Fruit fly (Drosophila melanogaster) whole organism, embryonic: ENCODE measurements around the gene yl.

Experiments used
- Antp ChIP-seq: fragments of 200-800 bp; sonication (Bioruptor generic); optimal IDR thresholded peaks from 3 replicates; lab custom pipeline; 2016; ENCODE audit warnings: missing biosample characterization, missing genetic modification characterization
- CG10979 ChIP-seq: fragments of 200-800 bp; sonication (Bioruptor generic); optimal IDR thresholded peaks from 2 replicates; lab custom pipeline; 2018; ENCODE audit warnings: missing biosample characterization, mild to moderate bottlenecking, missing genetic modification characterization, moderate library complexity
- CG11398 ChIP-seq: fragments of 200-800 bp; sonication (Bioruptor generic); optimal IDR thresholded peaks from 2 replicates; lab custom pipeline; 2016; ENCODE audit warnings: missing biosample characterization, missing genetic modification characterization
- CG11504 ChIP-seq: fragments of 200-800 bp; sonication (Bioruptor generic); optimal IDR thresholded peaks from 3 replicates; lab custom pipeline; 2019; ENCODE audit warnings: missing biosample characterization, mild to moderate bottlenecking, missing genetic modification characterization, moderate library complexity
- CG11723 ChIP-seq: fragments of 200-800 bp; sonication (Bioruptor generic); optimal IDR thresholded peaks from 2 replicates; lab custom pipeline; 2017; ENCODE audit warnings: missing biosample characterization, mild to moderate bottlenecking, missing genetic modification characterization
- CG12104 ChIP-seq: fragments of 200-800 bp; sonication (Bioruptor generic); optimal IDR thresholded peaks from 3 replicates; lab custom pipeline; 2016; ENCODE audit warnings: missing biosample characterization, missing genetic modification characterization
- CG14441 ChIP-seq: fragments of 200-800 bp; sonication (Bioruptor generic); IDR thresholded peaks from 2 replicates; pipeline ENCODE4 v1.3.6; 2022; ENCODE audit warnings: missing biosample characterization, missing genetic modification characterization
- CG14667 ChIP-seq: fragments of 200-800 bp; sonication (Bioruptor generic); IDR thresholded peaks from 2 replicates; pipeline ENCODE4 v1.3.6; 2022; ENCODE audit warnings: missing biosample characterization, missing genetic modification characterization
- CG15011 ChIP-seq: fragments of 200-800 bp; sonication (Bioruptor generic); optimal IDR thresholded peaks from 3 replicates; lab custom pipeline; 2018; ENCODE audit warnings: missing biosample characterization, mild to moderate bottlenecking, missing genetic modification characterization
- CG2199 ChIP-seq: fragments of 200-800 bp; sonication (Bioruptor generic); IDR thresholded peaks from 3 replicates; pipeline ENCODE4 v1.3.6; 2022; ENCODE audit warnings: missing biosample characterization, missing genetic modification characterization
- CG30020 ChIP-seq: fragments of 200-800 bp; optimal IDR thresholded peaks from 2 replicates; lab custom pipeline; 2019; ENCODE audit warnings: missing biosample characterization, mild to moderate bottlenecking, missing genetic modification characterization, moderate library complexity
- CG34224 ChIP-seq: fragments of 200-800 bp; sonication (Bioruptor generic); IDR thresholded peaks from 3 replicates; pipeline ENCODE4 v1.3.6; 2022; ENCODE audit warnings: missing biosample characterization, missing genetic modification characterization; ENCODE audit not compliant: partially characterized antibody
- CG3847 ChIP-seq: fragments of 200-800 bp; sonication (Bioruptor generic); IDR thresholded peaks from 2 replicates; pipeline ENCODE4 v1.3.6; 2022; ENCODE audit warnings: missing biosample characterization, missing genetic modification characterization
- CG4282 ChIP-seq: fragments of 200-800 bp; sonication (Bioruptor generic); optimal IDR thresholded peaks from 2 replicates; lab custom pipeline; 2016; ENCODE audit warnings: missing biosample characterization, missing genetic modification characterization
- CG4328 ChIP-seq: fragments of 200-800 bp; sonication (Bioruptor generic); optimal IDR thresholded peaks from 3 replicates; lab custom pipeline; 2017; ENCODE audit warnings: missing biosample characterization, missing genetic modification reagents, missing genetic modification characterization
- CG4707 ChIP-seq: fragments of 200-800 bp; sonication (Bioruptor generic); optimal IDR thresholded peaks from 2 replicates; lab custom pipeline; 2018; ENCODE audit warnings: missing biosample characterization, mild to moderate bottlenecking, missing genetic modification characterization, moderate library complexity
- CG4820 ChIP-seq: fragments of 200-800 bp; sonication (Bioruptor generic); optimal IDR thresholded peaks from 3 replicates; lab custom pipeline; 2016; ENCODE audit warnings: missing biosample characterization, missing genetic modification characterization
- CG6175 ChIP-seq: fragments of 200-800 bp; sonication (Bioruptor generic); IDR thresholded peaks from 3 replicates; pipeline ENCODE4 v1.3.6; 2022; ENCODE audit warnings: missing biosample characterization, missing genetic modification characterization
- CG8281 ChIP-seq: fragments of 200-800 bp; sonication (Bioruptor generic); optimal IDR thresholded peaks from 2 replicates; lab custom pipeline; 2018; ENCODE audit warnings: missing biosample characterization, mild to moderate bottlenecking, missing genetic modification characterization, moderate library complexity
- CG8388 ChIP-seq: fragments of 200-800 bp; sonication (Bioruptor generic); optimal IDR thresholded peaks from 2 replicates; lab custom pipeline; 2019; ENCODE audit warnings: missing biosample characterization, mild to moderate bottlenecking, missing genetic modification characterization, moderate library complexity
- Dek ChIP-seq: fragments of 200-800 bp; sonication (Bioruptor generic); optimal IDR thresholded peaks from 3 replicates; lab custom pipeline; 2019; ENCODE audit warnings: missing biosample characterization, mild to moderate bottlenecking, missing genetic modification characterization, moderate library complexity
- Dll ChIP-seq: fragments of 200-800 bp; sonication (Bioruptor generic); IDR thresholded peaks from 4 replicates; pipeline ENCODE4 v1.3.6; 2022; ENCODE audit warnings: missing biosample characterization, missing genetic modification characterization; ENCODE audit not compliant: partially characterized antibody
- E2f1 ChIP-seq: fragments of 200-800 bp; sonication (Bioruptor generic); IDR thresholded peaks from 2 replicates; pipeline ENCODE4 v1.3.6; 2022; ENCODE audit warnings: missing biosample characterization, missing genetic modification characterization
- Mad ChIP-seq: fragments of 200-800 bp; sonication (Bioruptor generic); optimal IDR thresholded peaks from 2 replicates; lab custom pipeline; 2016; ENCODE audit warnings: missing biosample characterization, missing genetic modification characterization
- NFAT ChIP-seq: fragments of 200-800 bp; sonication (Bioruptor generic); IDR thresholded peaks from 2 replicates; pipeline ENCODE4 v1.3.6; 2022; ENCODE audit warnings: missing biosample characterization, missing genetic modification characterization
- Nf-YA ChIP-seq: fragments of 200-800 bp; sonication (Bioruptor generic); IDR thresholded peaks from 2 replicates; pipeline ENCODE4 v1.3.6; 2022; ENCODE audit warnings: missing biosample characterization, missing genetic modification characterization
- Opbp ChIP-seq: fragments of 200-800 bp; sonication (Bioruptor generic); IDR thresholded peaks from 3 replicates; pipeline ENCODE4 v1.3.6; 2022; ENCODE audit warnings: missing biosample characterization, missing genetic modification characterization; ENCODE audit not compliant: partially characterized antibody
- Sry-δ ChIP-seq: fragments of 200-800 bp; sonication (Bioruptor generic); optimal IDR thresholded peaks from 2 replicates; lab custom pipeline; 2016; ENCODE audit warnings: missing biosample characterization, missing genetic modification characterization
- Ssrp ChIP-seq: fragments of 200-800 bp; sonication (Bioruptor generic); optimal IDR thresholded peaks from 2 replicates; lab custom pipeline; 2018; ENCODE audit warnings: missing biosample characterization, mild to moderate bottlenecking, missing genetic modification characterization, moderate library complexity
- Usf ChIP-seq: fragments of 200-800 bp; sonication (Bioruptor generic); optimal IDR thresholded peaks from 2 replicates; lab custom pipeline; 2017; ENCODE audit warnings: missing genotype, missing biosample characterization, missing genetic modification characterization
- ap ChIP-seq: fragments of 200-800 bp; sonication (Bioruptor generic); IDR thresholded peaks from 2 replicates; pipeline ENCODE4 v1.3.6; 2022; ENCODE audit warnings: missing biosample characterization, missing genetic modification characterization
- br ChIP-seq: fragments of >200 bp; optimal IDR thresholded peaks from 2 replicates; lab custom pipeline; 2017
- bsh ChIP-seq, 2 experiments: fragments of 200-800 bp; sonication (Bioruptor generic); optimal IDR thresholded peaks; 2 replicates each; lab custom pipeline; 2017 to 2018; ENCODE audit warnings: mild to moderate bottlenecking in 2 of 2, missing biosample characterization in 2 of 2, missing genetic modification characterization in 2 of 2, moderate library complexity in 1 of 2
- caup ChIP-seq: fragments of 200-800 bp; sonication (Bioruptor generic); optimal IDR thresholded peaks from 3 replicates; lab custom pipeline; 2017; ENCODE audit warnings: missing biosample characterization, mild to moderate bottlenecking, missing genetic modification characterization, moderate library complexity; ENCODE audit not compliant: severe bottlenecking
- corto ChIP-seq: fragments of 200-800 bp; sonication (Bioruptor generic); optimal IDR thresholded peaks from 2 replicates; lab custom pipeline; 2016; ENCODE audit warnings: missing biosample characterization, mild to moderate bottlenecking, missing genetic modification characterization, moderate library complexity
- cwo ChIP-seq: fragments of 200-800 bp; sonication (Bioruptor generic); optimal IDR thresholded peaks from 3 replicates; lab custom pipeline; 2017; ENCODE audit warnings: missing biosample characterization, missing genetic modification characterization, mild to moderate bottlenecking, moderate library complexity, missing genetic modification reagents
- dmrt11E ChIP-seq: fragments of 200-800 bp; sonication (Bioruptor generic); optimal IDR thresholded peaks from 3 replicates; lab custom pipeline; 2018; ENCODE audit warnings: missing biosample characterization, mild to moderate bottlenecking, missing genetic modification characterization, moderate library complexity
- ems ChIP-seq: fragments of 200-800 bp; sonication (Bioruptor generic); optimal IDR thresholded peaks from 3 replicates; lab custom pipeline; 2016; ENCODE audit warnings: missing biosample characterization, missing genetic modification characterization
- en ChIP-seq: fragments of 200-800 bp; sonication (Bioruptor generic); optimal IDR thresholded peaks from 2 replicates; lab custom pipeline; 2016; ENCODE audit warnings: missing biosample characterization, missing genetic modification characterization
- gro ChIP-seq: fragments of 200-800 bp; sonication (Bioruptor generic); optimal IDR thresholded peaks from 2 replicates; lab custom pipeline; 2016; ENCODE audit warnings: missing biosample characterization, missing genetic modification characterization
- gsb ChIP-seq: fragments of 200-800 bp; sonication (Bioruptor generic); IDR thresholded peaks from 2 replicates; pipeline ENCODE4 v1.3.6; 2022; ENCODE audit warnings: missing biosample characterization, missing genetic modification characterization
- hbn ChIP-seq: fragments of 200-800 bp; sonication (Bioruptor generic); IDR thresholded peaks from 2 replicates; pipeline ENCODE4 v1.3.6; 2022; ENCODE audit warnings: missing biosample characterization, missing genetic modification characterization; ENCODE audit not compliant: partially characterized antibody
- lilli ChIP-seq: fragments of 200-800 bp; sonication (Bioruptor generic); optimal IDR thresholded peaks from 3 replicates; lab custom pipeline; 2016; ENCODE audit warnings: missing biosample characterization, missing genetic modification characterization
- mam ChIP-seq: fragments of 200-800 bp; sonication (Bioruptor generic); optimal IDR thresholded peaks from 3 replicates; lab custom pipeline; 2016; ENCODE audit warnings: missing biosample characterization, missing genetic modification characterization
- pho ChIP-seq: fragments of 200-800 bp; sonication (Bioruptor generic); optimal IDR thresholded peaks from 2 replicates; lab custom pipeline; 2016; ENCODE audit warnings: missing biosample characterization, missing genetic modification characterization
- pum ChIP-seq: fragments of 200-800 bp; sonication (Bioruptor generic); optimal IDR thresholded peaks from 2 replicates; lab custom pipeline; 2016; ENCODE audit warnings: missing biosample characterization, missing genetic modification characterization
- sens ChIP-seq: fragments of 200-800 bp; sonication (Bioruptor generic); peaks from one replicate; lab custom pipeline; 2016; ENCODE audit warnings: missing biosample characterization, missing genetic modification characterization
- tll ChIP-seq, 2 experiments: fragments of 200-800 bp in 1 of 2; fragments of >200 bp in 1 of 2; sonication (Bioruptor generic) in 1 of 2; optimal IDR thresholded peaks; 2 replicates each; lab custom pipeline; 2017 to 2019; ENCODE audit warnings: missing biosample characterization in 2 of 2, missing genetic modification characterization in 2 of 2, mild to moderate bottlenecking in 1 of 2, moderate library complexity in 1 of 2
- trh ChIP-seq: fragments of 200-800 bp; sonication (Bioruptor generic); optimal IDR thresholded peaks from 2 replicates; lab custom pipeline; 2016; ENCODE audit warnings: missing biosample characterization, missing genetic modification characterization
- unc-4 ChIP-seq: fragments of 200-800 bp; sonication (Bioruptor generic); IDR thresholded peaks from 2 replicates; pipeline ENCODE4 v1.3.6; 2022; ENCODE audit warnings: missing biosample characterization, missing genetic modification characterization; ENCODE audit not compliant: partially characterized antibody

The yl gene

DNA sequence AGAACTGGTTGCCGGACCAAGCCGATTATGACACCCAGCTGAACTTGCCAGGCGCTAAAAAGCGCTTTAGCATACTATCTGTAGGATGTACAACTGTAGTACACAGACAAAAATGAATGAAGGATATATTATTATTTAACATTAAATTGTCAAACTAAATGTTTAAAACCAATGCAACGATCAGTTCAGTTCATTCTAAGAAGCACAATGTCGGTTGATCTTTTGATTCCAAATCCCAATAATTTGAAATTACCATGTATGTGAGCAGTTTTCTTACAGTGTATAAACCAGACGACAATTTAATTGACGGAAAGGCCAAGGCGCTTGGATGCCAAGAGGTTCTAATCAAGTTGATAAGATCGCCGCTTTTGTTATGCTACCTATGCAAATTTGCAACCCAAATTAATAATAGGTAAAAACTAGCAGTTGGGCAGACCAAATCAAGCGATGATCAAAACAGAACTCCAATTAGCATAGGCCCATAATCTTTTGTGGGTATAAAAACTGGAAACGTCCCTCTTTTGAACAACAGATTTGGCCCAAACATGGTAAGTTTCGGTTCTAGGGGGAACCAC, 23.9 kb upstream of the yl start, which contains the start of gene CG12480 (continued):
- TF ChIP-seq CG4328 (GFP tag; lab: Kevin White, UChicago) (no peak), pho (GFP tag; lab: Kevin White, UChicago) (peak; percentile 54), CG15011 (GFP tag; lab: Kevin White, UChicago) (peak; percentile 35), CG11504 (tag; lab: Kevin White, UChicago) (peak; percentile 27), Dek (tag; lab: Kevin White, UChicago) (peak; percentile 55), tll (GFP tag; optimal IDR thresholded peaks at IDR 0.05; lab: Kevin White, UChicago) (no peak), CG30020 (tag; lab: Kevin White, UChicago) (no peak), sens (GFP tag; lab: Kevin White, UChicago) (peak; percentile 6), Antp (GFP tag; lab: Kevin White, UChicago) (no peak), CG34224 (GFP tag; lab: Robert Waterston, UW) (no peak), caup (GFP tag; lab: Kevin White, UChicago) (peak; percentile 72), CG2199 (GFP tag; lab: Robert Waterston, UW) (no peak), CG4707 (GFP tag; lab: Kevin White, UChicago) (no peak), unc-4 (no peak), CG14441 (no peak), bsh (GFP tag; optimal IDR thresholded peaks at IDR 0.05; lab: Kevin White, UChicago) (no peak), Sry-δ (GFP tag; lab: Kevin White, UChicago) (no peak), pum (GFP tag; lab: Kevin White, UChicago) (no peak), CG12104 (no peak), CG10979 (tag; lab: Kevin White, UChicago) (no peak), lilli (GFP tag; lab: Kevin White, UChicago) (peak; percentile 75), Ssrp (tag; lab: Kevin White, UChicago) (no peak), en (GFP tag; lab: Kevin White, UChicago) (no peak), hbn (no peak), Dll (GFP tag; lab: Robert Waterston, UW) (no peak), Mad (GFP tag; lab: Kevin White, UChicago) (no peak), gsb (GFP tag; lab: Robert Waterston, UW) (peak; percentile 64), dmrt11E (tag; lab: Kevin White, UChicago) (no peak), CG4820 (GFP tag; lab: Kevin White, UChicago) (no peak), CG6175 (peak; percentile 37; the same call in 1 of the 3 replicates), CG14667 (GFP tag; lab: Robert Waterston, UW) (no peak), br (lab: Kevin White, UChicago) (no peak), Usf (GFP tag; lab: Kevin White, UChicago) (peak; percentile 12), Opbp (no peak), trh (GFP tag; lab: Kevin White, UChicago) (no peak), NFAT (peak; percentile 68), E2f1 (no peak), CG8281 (tag; lab: Kevin White, UChicago) (no peak), cwo (peak; percentile 27), CG3847 (peak; percentile 66), CG8388 (no peak), ems (GFP tag; lab: Kevin White, UChicago) (peak; percentile 44), CG11723 (GFP tag; lab: Kevin White, UChicago) (no peak), corto (no peak), gro (GFP tag; lab: Kevin White, UChicago) (peak; percentile 87), mam (GFP tag; lab: Kevin White, UChicago) (peak; percentile 42), Nf-YA (no peak), ap (no peak), CG4282 (GFP tag; lab: Kevin White, UChicago) (no peak), CG11398 (no peak)
